Fruit fly (Drosophila melanogaster) Kc167 (cell line): ENCODE measurements around the gene CG15563.

ENCODE experiments used
- Sin3A ChIP-seq: fragments of >200 bp; optimal IDR thresholded peaks from 2 replicates; lab custom pipeline; 2018; ENCODE audit warnings: missing external identifiers
- psq ChIP-seq: fragments of >200 bp; optimal IDR thresholded peaks from 2 replicates; lab custom pipeline; 2017; ENCODE audit warnings: missing external identifiers
- ttk ChIP-seq: sonication (Bioruptor generic); optimal IDR thresholded peaks from 2 replicates; lab custom pipeline; 2017; ENCODE audit warnings: missing external identifiers

DNA sequence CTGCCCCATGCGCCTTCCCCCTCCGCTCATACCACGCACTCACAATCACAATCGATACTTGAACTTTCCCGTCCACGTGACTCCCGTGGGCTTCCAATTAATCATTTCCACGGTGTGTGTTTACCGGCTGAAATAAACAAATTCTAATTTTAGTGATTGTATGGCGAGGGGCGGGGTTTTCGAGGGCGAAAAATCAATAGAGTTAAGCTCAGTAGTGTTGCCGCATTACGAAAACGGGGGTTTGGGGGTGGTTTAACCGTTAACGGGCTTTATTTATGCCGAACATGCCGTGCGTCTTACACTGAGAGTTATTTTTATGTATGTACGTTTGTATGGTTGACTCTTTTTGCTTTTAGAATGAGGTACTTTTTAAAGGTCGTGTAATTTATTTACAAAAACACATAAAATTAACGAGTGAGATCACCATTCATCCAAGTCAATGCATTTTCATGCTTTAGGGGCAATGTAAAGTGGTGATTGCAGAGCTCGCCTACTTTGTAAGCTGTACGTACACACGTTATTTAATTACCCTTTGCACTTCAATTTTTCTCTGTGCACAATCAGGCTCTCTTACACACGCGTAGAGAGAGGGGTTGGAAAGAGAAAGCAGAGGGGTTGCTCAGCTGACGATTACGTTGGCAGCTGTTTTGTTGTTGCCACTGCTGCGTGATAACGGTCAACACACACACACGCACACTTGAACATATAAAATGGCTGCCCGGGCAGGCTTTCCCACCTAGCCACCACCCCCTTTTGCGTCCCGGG is 9.8 kb downstream of the CG15563 start:
- TF ChIP-seq psq (lab: Kevin White, UChicago) (no peak), ttk (no peak), Sin3A (lab: Kevin White, UChicago) (no peak)
